Fruit fly (Drosophila melanogaster) ovary, adult (tissue): Measurements from ENCODE around the gene CG17271.
A peak's percentile ranks its signal among the peaks of the same experiment; 100 is the strongest.

ENCODE experiments used
- CG17801 ChIP-seq: fragments of 200-800 bp; optimal IDR thresholded peaks from 2 replicates; lab custom pipeline; 2019; ENCODE audit warnings: missing biosample characterization, mild to moderate bottlenecking, missing genetic modification characterization, moderate library complexity; ENCODE audit not compliant: partially characterized antibody

The CG17271 gene

dm6 chr3R:20821815-20822375 is at the start of gene CG17271, which contains the start of gene RpS20:
CG17271 (minus strand) TSS chr3R:20821848.
RpS20 (plus strand) TSS chr3R:20822181.
- peak; percentile 18 for TF ChIP-seq CG17801 (GFP tag; lab: Kevin White, UChicago)

dm6 chr3R:20870736-20871135 is 49.1 kb upstream of the CG17271 start, which contains the start of gene TotA:
TotA (plus strand) TSS chr3R:20871036.
- no peak for TF ChIP-seq CG17801 (GFP tag; lab: Kevin White, UChicago)

- TF ChIP-seq CG17801 (GFP tag; lab: Kevin White, UChicago), result no peak
These were observed 44.6 kb upstream of the CG17271 start, which contains the start of gene KaiR1D for dm6 chr3R:20866204-20866603. KaiR1D (minus strand) TSS chr3R:20866231.

dm6 chr3R:20859845-20860244 is 38.2 kb upstream of the CG17271 start, which contains the start of gene Ir93a:
Ir93a (minus strand) TSS chr3R:20859945.
- no peak for TF ChIP-seq CG17801 (GFP tag; lab: Kevin White, UChicago)

- TF ChIP-seq CG17801 (GFP tag; lab: Kevin White, UChicago), result peak; percentile 72
These were observed 28.9 kb upstream of the CG17271 start, which contains the start of gene RpS30 for dm6 chr3R:20850395-20851039. RpS30 (plus strand) TSS chr3R:20850516.

dm6 chr3R:20846768-20847167 is 25.1 kb upstream of the CG17271 start, which contains the start of gene CG15696:
CG15696 (plus strand) TSS chr3R:20847068.
- TF ChIP-seq CG17801 (GFP tag; lab: Kevin White, UChicago), result no peak

- no peak for TF ChIP-seq CG17801 (GFP tag; lab: Kevin White, UChicago)
These were observed 24.7 kb upstream of the CG17271 start for dm6 chr3R:20846316-20846715.

dm6 chr3R:20845493-20845892 is 23.8 kb upstream of the CG17271 start:
- TF ChIP-seq CG17801 (GFP tag; lab: Kevin White, UChicago), result no peak

dm6 chr3R:20841840-20842239 is 20.2 kb upstream of the CG17271 start, which contains the start of gene CG15695:
CG15695 (plus strand) TSS chr3R:20842140.
- no peak for TF ChIP-seq CG17801 (GFP tag; lab: Kevin White, UChicago)

- no peak for TF ChIP-seq CG17801 (GFP tag; lab: Kevin White, UChicago)
These were observed 17.1 kb upstream of the CG17271 start for dm6 chr3R:20838787-20839186.

- no peak for TF ChIP-seq CG17801 (GFP tag; lab: Kevin White, UChicago)
These were observed 15.6 kb upstream of the CG17271 start for dm6 chr3R:20837242-20837664.

dm6 chr3R:20836257-20836856 is 14.7 kb upstream of the CG17271 start:
- peak; percentile 34 for TF ChIP-seq CG17801 (GFP tag; lab: Kevin White, UChicago)

dm6 chr3R:20835531-20835930 is 13.9 kb upstream of the CG17271 start:
- no peak for TF ChIP-seq CG17801 (GFP tag; lab: Kevin White, UChicago)

- TF ChIP-seq CG17801 (GFP tag; lab: Kevin White, UChicago), result no peak
These were observed 13.1 kb upstream of the CG17271 start for dm6 chr3R:20834770-20835183.

- TF ChIP-seq CG17801 (GFP tag; lab: Kevin White, UChicago), result no peak
These were observed 12.0 kb upstream of the CG17271 start for dm6 chr3R:20833664-20834063.
